Worm (Caenorhabditis elegans) whole organism, L3 larva: Measurements from ENCODE around the gene npl-4.1.

Experiments
- ZK546.5 ChIP-seq: sonication (generic microtip); optimal IDR thresholded peaks from 2 replicates; lab custom pipeline; 2017; ENCODE audit warnings: missing biosample characterization, missing genetic modification characterization
- elt-1 ChIP-seq: fragments of 150-350 bp; optimal IDR thresholded peaks from 2 replicates; lab custom pipeline; 2014; ENCODE audit warnings: missing biosample characterization, missing genetic modification characterization
- elt-3 ChIP-seq, 3 experiments: fragments of 150-350 bp in 1 of 3; sonication (generic microtip) in 2 of 3; optimal IDR thresholded peaks; 2 replicates in 2 of 3; 4 replicates in 1 of 3; lab custom pipeline; 2014 to 2017; ENCODE audit warnings: missing biosample characterization in 3 of 3, missing genetic modification characterization in 3 of 3
- fos-1 ChIP-seq: fragments of 150-350 bp; optimal IDR thresholded peaks from 2 replicates; lab custom pipeline; 2014; ENCODE audit warnings: missing biosample characterization, missing genetic modification characterization
- lin-39 ChIP-seq: fragments of 150-350 bp; optimal IDR thresholded peaks from 2 replicates; lab custom pipeline; 2018; ENCODE audit warnings: missing biosample characterization, missing genetic modification reagents, missing genetic modification characterization
- nhr-23 ChIP-seq: fragments of 150-350 bp; optimal IDR thresholded peaks from 2 replicates; lab custom pipeline; 2014; ENCODE audit warnings: missing biosample characterization, missing genetic modification reagents, missing genetic modification characterization
- nhr-76 ChIP-seq: fragments of 150-350 bp; sonication (generic microtip); optimal IDR thresholded peaks from 5 replicates; lab custom pipeline; 2014; ENCODE audit warnings: missing biosample characterization, missing genetic modification characterization
- pha-4 ChIP-seq: fragments of 150-350 bp; optimal IDR thresholded peaks from 2 replicates; lab custom pipeline; 2014; ENCODE audit warnings: missing biosample characterization, missing genetic modification reagents, missing genetic modification characterization
- pqm-1 ChIP-seq: fragments of 150-350 bp; optimal IDR thresholded peaks from 2 replicates; lab custom pipeline; 2017; ENCODE audit warnings: missing biosample characterization, missing genetic modification characterization, inconsistent platforms
- sea-2 ChIP-seq: fragments of 150-350 bp; sonication (generic microtip); optimal IDR thresholded peaks from 4 replicates; lab custom pipeline; 2014; ENCODE audit warnings: missing biosample characterization, missing genetic modification reagents, missing genetic modification characterization
- snpc-4 ChIP-seq: fragments of 150-350 bp; optimal IDR thresholded peaks from 2 replicates; lab custom pipeline; 2014; ENCODE audit warnings: missing biosample characterization, missing genetic modification characterization
- unc-62 ChIP-seq: fragments of 150-350 bp; sonication (generic microtip); optimal IDR thresholded peaks from 4 replicates; lab custom pipeline; 2014; ENCODE audit warnings: missing biosample characterization, missing genetic modification reagents, missing genetic modification characterization
- zag-1 ChIP-seq: fragments of 150-350 bp; optimal IDR thresholded peaks from 2 replicates; lab custom pipeline; 2014; ENCODE audit warnings: missing biosample characterization, missing genetic modification characterization
- ztf-11 ChIP-seq: fragments of 150-350 bp; optimal IDR thresholded peaks from 2 replicates; lab custom pipeline; 2014; ENCODE audit warnings: missing biosample characterization, missing genetic modification characterization

ce11 chrII:5665991-5666390 lies 34.8 kb downstream of the npl-4.1 start, which contains the start of gene C25H3.16:
- TF ChIP-seq ZK546.5 (tag; lab: Kevin White, UChicago) (no peak), unc-62 (no peak), pha-4 (no peak), sea-2 (GFP tag; lab: Kevin White, UChicago) (no peak), lin-39 (no peak), nhr-23 (no peak), pqm-1 (tag; lab: Kevin White, UChicago) (no peak), elt-1 (tag; lab: Kevin White, UChicago) (no peak), snpc-4 (tag; lab: Kevin White, UChicago) (no peak), ztf-11 (no peak), nhr-76 (tag; lab: Kevin White, UChicago) (no peak), elt-3 (tag; optimal IDR thresholded peaks at IDR 0.05; lab: Kevin White, UChicago) (no peak), zag-1 (no peak), fos-1 (tag; lab: Kevin White, UChicago) (no peak)
